Worm (Caenorhabditis elegans) whole organism, L3 larva: ENCODE results near the gene Y82E9BR.9.
"Not testable (repeated sequence)": the region's sequence is repeated elsewhere in the genome, so short reads cannot be mapped to it uniquely, and the experiment has no call there.

Source experiments
- ZK546.5 ChIP-seq: sonication (generic microtip); optimal IDR thresholded peaks from 2 replicates; lab custom pipeline; 2017; ENCODE audit warnings: missing biosample characterization, missing genetic modification characterization
- ceh-82 ChIP-seq: fragments of 150-350 bp; optimal IDR thresholded peaks from 2 replicates; lab custom pipeline; 2014; ENCODE audit warnings: missing biosample characterization, missing genetic modification characterization
- fkh-10 ChIP-seq: sonication (generic microtip); optimal IDR thresholded peaks from 2 replicates; lab custom pipeline; 2017; ENCODE audit warnings: missing biosample characterization, missing genetic modification reagents, missing genetic modification characterization
- lin-39 ChIP-seq: fragments of 150-350 bp; optimal IDR thresholded peaks from 2 replicates; lab custom pipeline; 2018; ENCODE audit warnings: missing biosample characterization, missing genetic modification reagents, missing genetic modification characterization
- nhr-77 ChIP-seq: fragments of 150-350 bp; optimal IDR thresholded peaks from 2 replicates; lab custom pipeline; 2014; ENCODE audit warnings: missing biosample characterization, missing genetic modification characterization
- pha-4 ChIP-seq: fragments of 150-350 bp; optimal IDR thresholded peaks from 2 replicates; lab custom pipeline; 2014; ENCODE audit warnings: missing biosample characterization, missing genetic modification reagents, missing genetic modification characterization
- skn-1 ChIP-seq: fragments of 150-350 bp; optimal IDR thresholded peaks from 2 replicates; lab custom pipeline; 2014; ENCODE audit warnings: missing biosample characterization, missing genetic modification characterization
- zag-1 ChIP-seq: fragments of 150-350 bp; optimal IDR thresholded peaks from 2 replicates; lab custom pipeline; 2014; ENCODE audit warnings: missing biosample characterization, missing genetic modification characterization

DNA sequence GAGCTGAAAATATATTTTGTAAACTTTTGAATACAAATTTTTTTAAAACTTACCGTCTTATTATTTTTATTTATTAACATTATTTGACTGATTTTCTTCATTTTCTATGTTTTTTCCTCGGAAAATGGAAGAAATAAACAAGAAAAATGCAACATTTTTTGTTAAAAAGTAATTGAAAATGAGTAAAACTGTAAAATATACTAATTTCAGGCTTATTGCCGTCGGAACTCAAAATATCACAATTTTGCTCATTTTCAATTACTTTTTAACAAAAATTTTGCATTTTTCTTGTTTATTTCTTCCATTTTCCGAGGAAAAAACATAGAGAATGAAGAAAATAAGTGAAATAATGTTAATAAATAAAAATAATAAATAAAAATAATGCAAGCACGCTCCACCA lies 15.9 kb upstream of the Y82E9BR.9 start, which contains the start of gene Y82E9BR.10:
- TF ChIP-seq fkh-10; lin-39; pha-4; ceh-82 (tag; lab: Kevin White, UChicago); skn-1 (tag; lab: Kevin White, UChicago); ZK546.5 (tag; lab: Kevin White, UChicago); nhr-77 (tag; lab: Kevin White, UChicago); zag-1 (tag; lab: Kevin White, UChicago): not testable (repeated sequence)
